Fruit fly (Drosophila melanogaster): ENCODE measurements around the gene Ir7f.

DNA sequence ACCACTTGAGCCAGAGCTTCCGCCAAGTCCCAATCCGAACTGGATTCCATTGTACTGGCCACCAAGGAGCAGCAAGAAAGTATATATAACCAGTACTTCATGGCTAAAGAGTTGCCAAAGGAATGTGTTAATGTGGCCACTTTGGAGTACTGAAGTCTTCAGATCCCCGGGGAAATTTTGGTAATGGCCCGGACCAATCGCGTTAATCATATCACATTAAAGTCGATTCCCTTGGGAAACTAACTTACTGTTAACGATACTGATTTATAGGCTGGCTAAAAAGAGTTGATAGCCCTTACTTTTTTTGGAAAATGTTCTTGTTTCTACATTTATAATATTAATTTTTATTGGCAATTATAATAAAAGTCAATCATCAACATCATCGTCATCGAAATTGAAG lies 17.0 kb downstream of the Ir7f start, which contains the start of gene Ir7b:
- TF ChIP-seq CG8478 (optimal IDR thresholded peaks at IDR 0.05) (no peak), CTCF (optimal IDR thresholded peaks at IDR 0.05) (no peak)

Measured in S2 (cell line).